Worm (Caenorhabditis elegans): ENCODE data around the gene ztf-14.

- TF ChIP-seq F16B12.6 (tag; optimal IDR thresholded peaks at IDR 0.05) (no peak), ceh-8 (GFP tag; optimal IDR thresholded peaks at IDR 0.05) (no peak), elt-3 (tag; optimal IDR thresholded peaks at IDR 0.05) (no peak), ces-1 (GFP tag; optimal IDR thresholded peaks at IDR 0.05) (no peak), sox-4 (tag; optimal IDR thresholded peaks at IDR 0.05) (no peak), unc-62 (GFP tag; optimal IDR thresholded peaks at IDR 0.05) (no peak), nhr-47 (tag; optimal IDR thresholded peaks at IDR 0.05) (no peak)
These were observed at the start of gene ztf-14 for ce11 chrX:14495785-14496184.

All from whole organism, L1 larva.